Fruit fly (Drosophila melanogaster): ENCODE data around the gene Klp98A.

Klp98A gene

dm6 chr3R:27553921-27554320, 5.0 kb downstream of the Klp98A start (continued):
- TF ChIP-seq Rx (GFP tag; IDR thresholded peaks at IDR 0.05) (peak; percentile 60), sim (GFP tag; IDR thresholded peaks at IDR 0.05) (0 out of 2 replicates have a peak, but pooled peaks have one; percentile 21), onecut (GFP tag; IDR thresholded peaks at IDR 0.05) (peak; percentile 21; the same call in 1 of the 2 replicates), usp (GFP tag; optimal IDR thresholded peaks at IDR 0.05) (no peak), Blimp-1 (GFP tag; optimal IDR thresholded peaks at IDR 0.05) (peak; percentile 67), gcm2 (GFP tag; optimal IDR thresholded peaks at IDR 0.05) (no peak), CG14860 (GFP tag; IDR thresholded peaks at IDR 0.05; ENCODE audit: partially characterized antibody) (no peak), gro (GFP tag; optimal IDR thresholded peaks at IDR 0.05) (no peak), CG14667 (GFP tag; IDR thresholded peaks at IDR 0.05) (no peak), stwl (tag; optimal IDR thresholded peaks at IDR 0.05) (no peak), salm (tag; optimal IDR thresholded peaks at IDR 0.05) (peak; percentile 46), CG6272 (GFP tag; IDR thresholded peaks at IDR 0.05) (no peak), toy (GFP tag; IDR thresholded peaks at IDR 0.05) (no peak), CG18619 (GFP tag; optimal IDR thresholded peaks at IDR 0.05) (no peak), twi (tag; optimal IDR thresholded peaks at IDR 0.05) (no peak), tap (tag; optimal IDR thresholded peaks at IDR 0.05) (peak; percentile 39), NFAT (GFP tag; IDR thresholded peaks at IDR 0.05) (no peak), Lhr (GFP tag; optimal IDR thresholded peaks at IDR 0.05) (no peak), CG12071 (GFP tag; optimal IDR thresholded peaks at IDR 0.05) (no peak), bcd (GFP tag; optimal IDR thresholded peaks at IDR 0.05) (peak; percentile 15), Hmr (GFP tag; optimal IDR thresholded peaks at IDR 0.05) (no peak), CG17359 (tag; optimal IDR thresholded peaks at IDR 0.05) (peak; percentile 70), CG34376 (GFP tag; optimal IDR thresholded peaks at IDR 0.05) (no peak), CG6689 (GFP tag; IDR thresholded peaks at IDR 0.05) (peak; percentile 55; the same call in 1 of the 2 replicates), hbn (GFP tag; IDR thresholded peaks at IDR 0.05; ENCODE audit: partially characterized antibody) (no peak), Dek (tag; optimal IDR thresholded peaks at IDR 0.05) (no peak), CG1602 (GFP tag; optimal IDR thresholded peaks at IDR 0.05) (peak; percentile 34), h (optimal IDR thresholded peaks at IDR 0.05) (no peak), croc (GFP tag; conservative IDR thresholded peaks at IDR 0.05) (0 out of 3 replicates have a peak, but pooled peaks have one; percentile 18), CG11093 (GFP tag; IDR thresholded peaks at IDR 0.05) (no peak), CG17829 (tag; optimal IDR thresholded peaks at IDR 0.05) (peak; percentile 65), Antp (GFP tag; optimal IDR thresholded peaks at IDR 0.05) (no peak), Ada2b (GFP tag; IDR thresholded peaks at IDR 0.05) (peak; percentile 32; the same call in 1 of the 2 replicates), Eip74EF (GFP tag; optimal IDR thresholded peaks at IDR 0.05) (peak in 1 of 2 experiments; percentile 38), Dp (GFP tag; optimal IDR thresholded peaks at IDR 0.05) (no peak), CG13894 (tag; optimal IDR thresholded peaks at IDR 0.05) (no peak), Max (GFP tag; optimal IDR thresholded peaks at IDR 0.05) (no peak), Dip2 (GFP tag; IDR thresholded peaks at IDR 0.05) (no peak), slp2 (GFP tag; optimal IDR thresholded peaks at IDR 0.05) (no peak), pho (GFP tag; optimal IDR thresholded peaks at IDR 0.05) (no peak), lola (GFP tag; optimal IDR thresholded peaks at IDR 0.05) (peak in 1 of 3 experiments; percentile 34), CHES-1-like (GFP tag; optimal IDR thresholded peaks at IDR 0.05) (no peak), fd102C (GFP tag; optimal IDR thresholded peaks at IDR 0.05) (no peak), CG9437 (GFP tag; optimal IDR thresholded peaks at IDR 0.05) (peak; percentile 2), CG17361 (GFP tag; IDR thresholded peaks at IDR 0.05) (peak; percentile 50; the same call in 2 of the 3 replicates), CG15514 (GFP tag; optimal IDR thresholded peaks at IDR 0.05) (no peak), CG34224 (GFP tag; IDR thresholded peaks at IDR 0.05; ENCODE audit: partially characterized antibody) (no peak)
